Worm (Caenorhabditis elegans) whole organism, L4/young adult: ENCODE results near the gene C05D10.4.

Experiments
- dao-5 ChIP-seq: sonication (generic microtip); optimal IDR thresholded peaks from 2 replicates; lab custom pipeline; 2016; ENCODE audit warnings: missing genotype, missing genetic modification characterization, moderate library complexity, missing compliant biosample characterization
- him-1 ChIP-seq: sonication (generic microtip); optimal IDR thresholded peaks from 2 replicates; lab custom pipeline; 2016; ENCODE audit warnings: missing genotype, missing genetic modification reagents, missing genetic modification characterization, missing compliant biosample characterization

DNA sequence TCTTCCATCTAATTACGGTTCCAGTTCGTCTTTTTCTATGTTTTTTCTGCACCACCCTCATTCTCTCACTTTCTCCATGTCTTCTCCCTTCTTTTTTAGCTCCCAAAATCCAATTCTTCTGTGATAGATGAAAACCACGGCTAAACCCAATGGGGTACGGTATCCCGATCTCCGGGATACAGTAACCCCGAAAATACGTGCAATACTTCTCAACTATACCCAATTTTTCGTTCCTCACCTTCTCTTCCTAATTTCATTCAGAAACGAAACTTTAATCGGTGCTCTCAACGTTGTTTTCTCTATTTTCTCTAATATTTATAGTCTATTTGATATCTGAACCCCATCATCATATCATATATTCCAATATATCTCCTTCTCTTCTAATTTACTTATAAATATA is 21.0 kb upstream of the C05D10.4 start:
- TF ChIP-seq dao-5 (tag; lab: Kevin White, UChicago) (no peak), him-1 (tag; lab: Kevin White, UChicago) (no peak)
